Worm (Caenorhabditis elegans) whole organism, L4/young adult: Measurements from ENCODE around the gene F41F3.9.

Experiments
- W03F9.2 ChIP-seq: fragments of 150-350 bp; optimal IDR thresholded peaks from 2 replicates; lab custom pipeline; 2014; ENCODE audit warnings: missing biosample characterization, missing genetic modification characterization
- dao-5 ChIP-seq: sonication (generic microtip); optimal IDR thresholded peaks from 2 replicates; lab custom pipeline; 2016; ENCODE audit warnings: missing genotype, missing genetic modification characterization, moderate library complexity, missing compliant biosample characterization
- him-1 ChIP-seq: sonication (generic microtip); optimal IDR thresholded peaks from 2 replicates; lab custom pipeline; 2016; ENCODE audit warnings: missing genotype, missing genetic modification reagents, missing genetic modification characterization, missing compliant biosample characterization

ce11 chrV:4637153-4637552 is 18.1 kb upstream of the F41F3.9 start:
- TF ChIP-seq him-1 = no peak
- no peak for TF ChIP-seq W03F9.2 (tag; lab: Kevin White, UChicago)
- TF ChIP-seq dao-5 = no peak
